Worm (Caenorhabditis elegans) whole organism, L3 larva: Measurements from ENCODE around the gene F26H11.8.

Source experiments
- R02D3.7 ChIP-seq: fragments of 150-350 bp; optimal IDR thresholded peaks from 2 replicates; lab custom pipeline; 2014; ENCODE audit warnings: missing biosample characterization, missing genetic modification characterization
- ZK546.5 ChIP-seq: sonication (generic microtip); optimal IDR thresholded peaks from 2 replicates; lab custom pipeline; 2017; ENCODE audit warnings: missing biosample characterization, missing genetic modification characterization
- aly-2 ChIP-seq: fragments of 150-350 bp; optimal IDR thresholded peaks from 2 replicates; lab custom pipeline; 2014; ENCODE audit warnings: missing biosample characterization, missing genetic modification characterization
- ama-1 ChIP-seq: fragments of 150-350 bp; optimal IDR thresholded peaks from 2 replicates; lab custom pipeline; 2018
- ceh-16 ChIP-seq: sonication (generic microtip); optimal IDR thresholded peaks from 2 replicates; lab custom pipeline; 2017; ENCODE audit warnings: missing biosample characterization, missing genetic modification characterization
- ceh-28 ChIP-seq: fragments of 150-350 bp; optimal IDR thresholded peaks from 2 replicates; lab custom pipeline; 2014; ENCODE audit warnings: missing biosample characterization, missing genetic modification reagents, missing genetic modification characterization
- ceh-82 ChIP-seq: fragments of 150-350 bp; optimal IDR thresholded peaks from 2 replicates; lab custom pipeline; 2014; ENCODE audit warnings: missing biosample characterization, missing genetic modification characterization
- ceh-9 ChIP-seq: sonication (generic microtip); optimal IDR thresholded peaks from 2 replicates; lab custom pipeline; 2018; ENCODE audit warnings: missing biosample characterization, missing genetic modification characterization
- daf-12 ChIP-seq: fragments of 150-350 bp; optimal IDR thresholded peaks from 2 replicates; lab custom pipeline; 2014; ENCODE audit warnings: missing biosample characterization, missing genetic modification reagents, missing genetic modification characterization
- egl-27 ChIP-seq: sonication (generic microtip); optimal IDR thresholded peaks from 4 replicates; lab custom pipeline; 2017; ENCODE audit warnings: missing biosample characterization, missing genetic modification reagents, missing genetic modification characterization
- egl-5 ChIP-seq: fragments of 150-350 bp; optimal IDR thresholded peaks from 2 replicates; lab custom pipeline; 2017; ENCODE audit warnings: missing biosample characterization, missing genetic modification reagents, missing genetic modification characterization, inconsistent platforms
- elt-1 ChIP-seq: fragments of 150-350 bp; optimal IDR thresholded peaks from 2 replicates; lab custom pipeline; 2014; ENCODE audit warnings: missing biosample characterization, missing genetic modification characterization
- elt-2 ChIP-seq: sonication (generic microtip); optimal IDR thresholded peaks from 2 replicates; lab custom pipeline; 2016; ENCODE audit warnings: missing genetic modification reagents, mild to moderate bottlenecking, missing genetic modification characterization, missing compliant biosample characterization
- elt-3 ChIP-seq, 3 experiments: fragments of 150-350 bp in 1 of 3; sonication (generic microtip) in 2 of 3; optimal IDR thresholded peaks; 2 replicates in 2 of 3; 4 replicates in 1 of 3; lab custom pipeline; 2014 to 2017; ENCODE audit warnings: missing biosample characterization in 3 of 3, missing genetic modification characterization in 3 of 3
- fkh-10 ChIP-seq: sonication (generic microtip); optimal IDR thresholded peaks from 2 replicates; lab custom pipeline; 2017; ENCODE audit warnings: missing biosample characterization, missing genetic modification reagents, missing genetic modification characterization
- fkh-2 ChIP-seq: fragments of 150-350 bp; optimal IDR thresholded peaks from 2 replicates; lab custom pipeline; 2014; ENCODE audit warnings: missing biosample characterization, missing genetic modification reagents, missing genetic modification characterization
- fos-1 ChIP-seq: fragments of 150-350 bp; optimal IDR thresholded peaks from 2 replicates; lab custom pipeline; 2014; ENCODE audit warnings: missing biosample characterization, missing genetic modification characterization
- hmg-11 ChIP-seq: sonication (generic microtip); optimal IDR thresholded peaks from 2 replicates; lab custom pipeline; 2016; ENCODE audit warnings: missing genetic modification characterization, missing compliant biosample characterization
- jun-1 ChIP-seq: fragments of 150-350 bp; optimal IDR thresholded peaks from 2 replicates; lab custom pipeline; 2014; ENCODE audit warnings: missing biosample characterization, missing genetic modification reagents, missing genetic modification characterization
- lin-15B ChIP-seq: fragments of 150-350 bp; optimal IDR thresholded peaks from 2 replicates; lab custom pipeline; 2014; ENCODE audit warnings: missing biosample characterization, missing genetic modification characterization
- lin-39 ChIP-seq: fragments of 150-350 bp; optimal IDR thresholded peaks from 2 replicates; lab custom pipeline; 2018; ENCODE audit warnings: missing biosample characterization, missing genetic modification reagents, missing genetic modification characterization
- lsy-12 ChIP-seq: sonication (generic microtip); optimal IDR thresholded peaks from 2 replicates; lab custom pipeline; 2016; ENCODE audit warnings: mild to moderate bottlenecking, missing genetic modification characterization, missing compliant biosample characterization
- mdl-1 ChIP-seq: fragments of 150-350 bp; optimal IDR thresholded peaks from 2 replicates; lab custom pipeline; 2014; ENCODE audit warnings: missing biosample characterization, missing genetic modification characterization
- nfya-1 ChIP-seq: sonication (generic microtip); optimal IDR thresholded peaks from 2 replicates; lab custom pipeline; 2017; ENCODE audit warnings: missing genetic modification characterization, mild to moderate bottlenecking, missing compliant biosample characterization, antibody characterized with exemption, moderate library complexity; ENCODE audit not compliant: insufficient read depth
- nhr-11 ChIP-seq: fragments of 150-350 bp; optimal IDR thresholded peaks from 2 replicates; lab custom pipeline; 2014; ENCODE audit warnings: missing biosample characterization, missing genetic modification characterization
- nhr-12 ChIP-seq: fragments of 150-350 bp; optimal IDR thresholded peaks from 2 replicates; lab custom pipeline; 2014; ENCODE audit warnings: missing biosample characterization, missing genetic modification characterization
- nhr-23 ChIP-seq: fragments of 150-350 bp; optimal IDR thresholded peaks from 2 replicates; lab custom pipeline; 2014; ENCODE audit warnings: missing biosample characterization, missing genetic modification reagents, missing genetic modification characterization
- nhr-237 ChIP-seq: fragments of 150-350 bp; optimal IDR thresholded peaks from 2 replicates; lab custom pipeline; 2014; ENCODE audit warnings: missing biosample characterization, missing genetic modification characterization
- nhr-25 ChIP-seq: sonication (generic microtip); optimal IDR thresholded peaks from 2 replicates; lab custom pipeline; 2017; ENCODE audit warnings: missing biosample characterization, missing genetic modification characterization
- nhr-28 ChIP-seq: fragments of 150-350 bp; optimal IDR thresholded peaks from 2 replicates; lab custom pipeline; 2014; ENCODE audit warnings: missing biosample characterization, missing genetic modification characterization
- nhr-43 ChIP-seq: sonication (generic microtip); optimal IDR thresholded peaks from 2 replicates; lab custom pipeline; 2016; ENCODE audit warnings: mild to moderate bottlenecking, missing genetic modification characterization, missing compliant biosample characterization; ENCODE audit not compliant: poor library complexity, severe bottlenecking
- nhr-76 ChIP-seq: fragments of 150-350 bp; sonication (generic microtip); optimal IDR thresholded peaks from 5 replicates; lab custom pipeline; 2014; ENCODE audit warnings: missing biosample characterization, missing genetic modification characterization
- nhr-77 ChIP-seq: fragments of 150-350 bp; optimal IDR thresholded peaks from 2 replicates; lab custom pipeline; 2014; ENCODE audit warnings: missing biosample characterization, missing genetic modification characterization
- pha-4 ChIP-seq: fragments of 150-350 bp; optimal IDR thresholded peaks from 2 replicates; lab custom pipeline; 2014; ENCODE audit warnings: missing biosample characterization, missing genetic modification reagents, missing genetic modification characterization
- pqm-1 ChIP-seq: fragments of 150-350 bp; optimal IDR thresholded peaks from 2 replicates; lab custom pipeline; 2017; ENCODE audit warnings: missing biosample characterization, missing genetic modification characterization, inconsistent platforms
- sea-2 ChIP-seq: fragments of 150-350 bp; sonication (generic microtip); optimal IDR thresholded peaks from 4 replicates; lab custom pipeline; 2014; ENCODE audit warnings: missing biosample characterization, missing genetic modification reagents, missing genetic modification characterization
- skn-1 ChIP-seq: fragments of 150-350 bp; optimal IDR thresholded peaks from 2 replicates; lab custom pipeline; 2014; ENCODE audit warnings: missing biosample characterization, missing genetic modification characterization
- snpc-4 ChIP-seq: fragments of 150-350 bp; optimal IDR thresholded peaks from 2 replicates; lab custom pipeline; 2014; ENCODE audit warnings: missing biosample characterization, missing genetic modification characterization
- tbx-2 ChIP-seq: sonication (generic microtip); optimal IDR thresholded peaks from 2 replicates; lab custom pipeline; 2016; ENCODE audit warnings: mild to moderate bottlenecking, missing genetic modification characterization, missing compliant biosample characterization
- unc-39 ChIP-seq: sonication (generic microtip); optimal IDR thresholded peaks from 4 replicates; lab custom pipeline; 2017; ENCODE audit warnings: missing biosample characterization, missing genetic modification characterization
- unc-62 ChIP-seq: fragments of 150-350 bp; sonication (generic microtip); optimal IDR thresholded peaks from 4 replicates; lab custom pipeline; 2014; ENCODE audit warnings: missing biosample characterization, missing genetic modification reagents, missing genetic modification characterization
- ztf-11 ChIP-seq: fragments of 150-350 bp; optimal IDR thresholded peaks from 2 replicates; lab custom pipeline; 2014; ENCODE audit warnings: missing biosample characterization, missing genetic modification characterization
- ztf-4 ChIP-seq: fragments of 150-350 bp; optimal IDR thresholded peaks from 2 replicates; lab custom pipeline; 2014; ENCODE audit warnings: missing biosample characterization, missing genetic modification characterization

Gene F26H11.8

DNA sequence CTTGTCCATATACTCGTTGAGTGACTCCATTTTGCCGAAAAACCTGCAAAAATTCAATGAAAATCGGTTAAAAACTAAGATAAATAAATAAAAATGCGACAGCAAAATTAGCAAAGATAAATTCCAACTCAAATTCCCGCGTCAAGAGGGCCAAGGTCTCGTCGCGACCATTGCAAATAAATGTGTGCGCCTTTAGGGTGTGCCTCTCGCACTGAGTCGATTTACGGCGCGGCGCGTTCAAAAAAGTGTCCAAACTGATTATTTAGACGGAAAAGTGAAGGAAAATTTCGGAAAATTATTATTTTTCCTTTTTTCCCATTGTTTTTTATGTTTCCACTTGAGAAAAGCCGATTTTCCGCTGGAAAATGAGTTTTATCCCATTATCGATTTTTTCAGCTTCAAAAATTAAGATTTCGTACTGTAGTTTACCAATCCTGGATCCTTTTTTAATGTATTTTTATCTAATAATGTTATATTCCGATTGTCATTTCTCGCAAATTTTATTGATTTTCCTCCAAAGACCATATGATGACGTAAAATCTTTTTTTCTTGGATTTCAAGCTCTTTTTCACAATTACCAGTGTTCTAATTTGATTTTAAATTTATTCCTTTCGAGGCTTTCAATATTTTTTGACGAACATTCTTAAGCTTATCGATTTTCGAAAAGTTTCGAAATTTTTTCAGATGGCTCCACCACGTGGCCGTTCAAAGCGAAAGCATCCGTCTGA lies 1.9 kb downstream of the F26H11.8 start, which contains the start of the genes kbp-3 and nurf-1:
kbp-3 (minus strand) TSS at position 43 of the 728 bp plus-strand sequence.
nurf-1 (plus strand) TSS at position 678 of the 728 bp plus-strand sequence.
- TF ChIP-seq lin-39, result peak; percentile 83
- TF ChIP-seq ceh-16, result no peak
- peak; percentile 82 for TF ChIP-seq nfya-1 (tag; lab: Kevin White, UChicago)
- TF ChIP-seq unc-39 (tag; lab: Kevin White, UChicago), result no peak
- no peak for TF ChIP-seq nhr-76 (tag; lab: Kevin White, UChicago)
- peak; percentile 46 for TF ChIP-seq ceh-28 (tag; lab: Kevin White, UChicago)
- TF ChIP-seq nhr-77 (tag; lab: Kevin White, UChicago), result no peak
- peak; percentile 87 for TF ChIP-seq egl-5 (tag; lab: Kevin White, UChicago)
- no peak for TF ChIP-seq ztf-11 (tag; lab: Kevin White, UChicago)
- no peak for TF ChIP-seq pqm-1 (tag; lab: Kevin White, UChicago)
- TF ChIP-seq elt-3 (tag; optimal IDR thresholded peaks at IDR 0.05; lab: Kevin White, UChicago), result no peak
- no peak for TF ChIP-seq fkh-2 (tag; lab: Kevin White, UChicago)
- TF ChIP-seq nhr-25, result peak; percentile 50
- TF ChIP-seq R02D3.7 (tag; lab: Kevin White, UChicago), result peak; percentile 63
- peak; percentile 46 for TF ChIP-seq nhr-23
- TF ChIP-seq elt-2, result peak; percentile 12
- TF ChIP-seq nhr-11 (tag; lab: Kevin White, UChicago), result no peak
- no peak for TF ChIP-seq lsy-12 (tag; lab: Kevin White, UChicago)
- TF ChIP-seq pha-4, result peak; percentile 55
- TF ChIP-seq hmg-11 (tag; lab: Kevin White, UChicago), result peak; percentile 85
- TF ChIP-seq snpc-4 (tag; lab: Kevin White, UChicago), result peak; percentile 37
- TF ChIP-seq nhr-237 (tag; lab: Kevin White, UChicago), result no peak
- peak; percentile 90 for TF ChIP-seq lin-15B (tag; lab: Kevin White, UChicago)

DNA sequence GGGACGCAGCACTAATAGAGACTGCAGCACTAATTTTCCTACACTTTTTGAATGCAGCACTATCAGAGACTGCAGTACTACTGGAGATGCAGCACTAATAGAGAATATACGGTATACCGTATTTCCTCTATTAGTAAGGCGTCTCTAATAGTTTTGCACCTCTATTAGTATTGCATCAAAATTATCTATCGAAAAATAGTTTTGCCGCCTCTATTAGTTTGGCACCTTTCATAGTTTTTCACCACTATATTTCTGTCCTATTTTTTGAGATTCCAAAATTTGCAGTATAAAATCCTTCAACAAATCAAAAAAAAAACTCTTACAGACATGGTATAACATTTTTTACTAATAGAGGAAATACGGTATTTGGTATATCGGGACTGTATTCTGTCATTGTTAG lies 5.5 kb downstream of the F26H11.8 start:
- TF ChIP-seq lin-39 (no peak), sea-2 (GFP tag; lab: Kevin White, UChicago) (no peak), egl-27 (no peak), elt-1 (tag; lab: Kevin White, UChicago) (no peak), nhr-76 (tag; lab: Kevin White, UChicago) (no peak), skn-1 (tag; lab: Kevin White, UChicago) (no peak), nhr-28 (tag; lab: Kevin White, UChicago) (no peak), ZK546.5 (tag; lab: Kevin White, UChicago) (no peak)

DNA sequence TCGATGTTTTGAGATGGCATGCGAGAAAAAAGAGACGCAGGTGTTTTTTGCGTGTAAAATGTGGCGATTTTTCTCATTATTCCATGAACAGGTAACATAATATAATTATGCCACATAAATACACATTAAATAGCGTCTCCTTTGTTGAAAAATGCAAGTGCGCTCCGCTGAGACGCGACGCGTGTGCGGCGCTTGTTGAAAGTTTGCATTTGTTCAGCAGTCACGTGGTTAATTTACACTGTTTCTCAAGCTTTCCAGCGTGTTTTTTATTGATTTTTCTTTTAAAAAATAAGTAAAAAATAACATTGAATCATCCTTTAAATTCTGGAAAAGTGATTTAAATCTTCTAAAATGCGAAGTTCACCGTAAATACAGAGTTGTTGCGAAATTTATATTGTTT lies 11.3 kb downstream of the F26H11.8 start:
- TF ChIP-seq R02D3.7 (tag; lab: Kevin White, UChicago), result no peak
- no peak for TF ChIP-seq elt-1 (tag; lab: Kevin White, UChicago)
- no peak for TF ChIP-seq sea-2 (GFP tag; lab: Kevin White, UChicago)
- TF ChIP-seq nhr-23, result peak; percentile 81
- TF ChIP-seq mdl-1 (tag; lab: Kevin White, UChicago), result peak; percentile 51
- TF ChIP-seq snpc-4 (tag; lab: Kevin White, UChicago), result peak; percentile 89
- TF ChIP-seq lin-39, result peak; percentile 89
- peak; percentile 46 for TF ChIP-seq fkh-10 (GFP tag; lab: Kevin White, UChicago)
- TF ChIP-seq daf-12 (tag; lab: Kevin White, UChicago), result no peak
- peak; percentile 77 for TF ChIP-seq ceh-28 (tag; lab: Kevin White, UChicago)
- no peak for TF ChIP-seq nhr-76 (tag; lab: Kevin White, UChicago)
- peak; percentile 86 for TF ChIP-seq hmg-11 (tag; lab: Kevin White, UChicago)
- TF ChIP-seq aly-2 (tag; lab: Kevin White, UChicago), result no peak
- TF ChIP-seq ZK546.5 (tag; lab: Kevin White, UChicago), result no peak
- no peak for TF ChIP-seq nhr-28 (tag; lab: Kevin White, UChicago)
- TF ChIP-seq fos-1 (tag; lab: Kevin White, UChicago), result no peak
- no peak for TF ChIP-seq unc-39 (tag; lab: Kevin White, UChicago)
- TF ChIP-seq ama-1, result no peak
- TF ChIP-seq egl-5 (tag; lab: Kevin White, UChicago), result peak; percentile 98
- peak; percentile 6 for TF ChIP-seq nhr-77 (tag; lab: Kevin White, UChicago)
- peak; percentile 60 for TF ChIP-seq jun-1
- no peak for TF ChIP-seq ceh-9 (tag; lab: Kevin White, UChicago)
- TF ChIP-seq elt-3 (tag; optimal IDR thresholded peaks at IDR 0.05; lab: Kevin White, UChicago), result peak in 1 of 3 experiments; percentile 6
- TF ChIP-seq ztf-4 (tag; lab: Kevin White, UChicago), result peak; percentile 41
- TF ChIP-seq elt-2, result peak; percentile 56
- peak; percentile 93 for TF ChIP-seq lin-15B (tag; lab: Kevin White, UChicago)
- no peak for TF ChIP-seq nhr-11 (tag; lab: Kevin White, UChicago)
- no peak for TF ChIP-seq ceh-16
- TF ChIP-seq pqm-1 (tag; lab: Kevin White, UChicago), result peak; percentile 61
- TF ChIP-seq egl-27, result no peak
- no peak for TF ChIP-seq unc-62 (GFP tag; lab: Kevin White, UChicago)
- peak; percentile 98 for TF ChIP-seq pha-4
- peak; percentile 48 for TF ChIP-seq lsy-12 (tag; lab: Kevin White, UChicago)
- TF ChIP-seq skn-1 (tag; lab: Kevin White, UChicago), result no peak
- TF ChIP-seq fkh-2 (tag; lab: Kevin White, UChicago), result no peak
- peak; percentile 70 for TF ChIP-seq nhr-43 (tag; lab: Kevin White, UChicago)
- TF ChIP-seq ceh-82 (tag; lab: Kevin White, UChicago), result no peak
- no peak for TF ChIP-seq nhr-12 (tag; lab: Kevin White, UChicago)
- peak; percentile 16 for TF ChIP-seq tbx-2 (tag; lab: Kevin White, UChicago)
- no peak for TF ChIP-seq ztf-11 (tag; lab: Kevin White, UChicago)
- peak; percentile 85 for TF ChIP-seq nhr-25
- TF ChIP-seq nhr-237 (tag; lab: Kevin White, UChicago), result no peak
